Worm (Caenorhabditis elegans): ENCODE data around the gene srz-79.

Gene srz-79

DNA sequence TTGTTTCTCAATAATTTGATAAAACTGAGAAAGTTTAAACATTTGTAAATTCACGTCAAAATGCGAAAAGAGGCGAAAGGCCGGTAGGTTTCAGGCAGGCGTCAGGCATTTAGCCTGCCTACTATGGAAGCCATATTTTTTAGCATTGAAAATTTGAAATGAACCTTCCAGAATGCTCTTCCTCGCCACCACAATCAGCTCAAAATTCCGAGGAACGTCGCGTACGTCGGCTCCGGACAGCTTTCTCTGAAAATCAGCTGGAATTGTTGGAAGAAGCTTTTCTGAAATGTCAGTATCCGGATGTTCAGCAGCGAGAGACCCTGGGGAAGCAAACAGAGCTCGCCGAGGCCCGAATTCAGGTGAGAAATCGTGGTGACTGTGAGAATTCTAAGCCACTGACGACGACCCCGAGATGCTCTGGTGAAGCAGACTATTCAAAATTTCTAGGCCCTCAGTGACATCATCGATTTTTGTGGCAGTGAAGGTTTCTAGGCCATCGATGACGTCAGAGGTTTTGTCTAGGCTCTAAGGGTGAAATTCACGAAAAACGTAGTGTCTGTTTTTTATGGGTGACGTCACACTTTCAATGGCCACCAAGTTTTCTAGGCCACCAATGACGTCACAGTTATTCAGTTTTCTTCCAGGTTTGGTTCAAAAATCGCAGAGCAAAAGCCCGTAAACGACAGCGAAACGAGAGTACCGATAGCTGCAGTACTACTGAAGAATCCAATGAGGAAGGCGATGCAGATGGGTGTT lies 8.7 kb downstream of the srz-79 start:
- TF ChIP-seq unc-62 (GFP tag; optimal IDR thresholded peaks at IDR 0.05 in 1 of 2) (peak in 1 of 2 experiments; percentile 80), unc-62 (tag; optimal IDR thresholded peaks at IDR 0.05) (no peak), set-16 (GFP tag; IDR thresholded peaks at IDR 0.05) (0 out of 2 replicates have a peak, but pooled peaks have one; percentile 9), Y5F2A.4 (GFP tag; optimal IDR thresholded peaks at IDR 0.05) (no peak), aha-1 (tag) (peak; percentile 90)

DNA sequence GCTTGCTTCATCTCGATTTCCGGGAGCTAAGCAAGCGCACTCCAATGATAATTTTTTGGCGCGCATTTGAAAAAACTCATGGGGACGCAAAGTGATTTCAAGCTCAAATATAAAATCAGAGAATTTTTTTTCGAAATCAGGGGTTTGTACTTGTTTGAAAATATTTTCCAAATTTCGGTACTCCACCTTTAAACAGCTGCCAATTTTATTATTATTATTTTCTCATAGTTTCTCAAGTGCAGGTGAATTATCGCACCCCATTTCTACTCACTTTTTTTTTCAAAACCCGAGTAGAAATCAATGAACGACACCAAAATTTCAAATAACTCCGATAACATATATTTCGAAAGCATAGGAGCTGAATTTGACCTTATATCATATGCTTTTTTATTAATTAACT lies 10.7 kb downstream of the srz-79 start, which contains the start of gene srz-83:
Gene srz-83 (plus strand): TSS at position 301 of the 400 bp plus-strand sequence.
- TF ChIP-seq arid-1 (GFP tag; conservative IDR thresholded peaks at IDR 0.05) (no peak), nhr-6 (tag; optimal IDR thresholded peaks at IDR 0.05) (no peak), R02D3.7 (tag; optimal IDR thresholded peaks at IDR 0.05) (no peak), aha-1 (tag) (no peak), ztf-11 (tag; optimal IDR thresholded peaks at IDR 0.05) (no peak), ZK337.2 (GFP tag; IDR thresholded peaks at IDR 0.05) (no peak), nhr-11 (tag; optimal IDR thresholded peaks at IDR 0.05) (no peak)

DNA sequence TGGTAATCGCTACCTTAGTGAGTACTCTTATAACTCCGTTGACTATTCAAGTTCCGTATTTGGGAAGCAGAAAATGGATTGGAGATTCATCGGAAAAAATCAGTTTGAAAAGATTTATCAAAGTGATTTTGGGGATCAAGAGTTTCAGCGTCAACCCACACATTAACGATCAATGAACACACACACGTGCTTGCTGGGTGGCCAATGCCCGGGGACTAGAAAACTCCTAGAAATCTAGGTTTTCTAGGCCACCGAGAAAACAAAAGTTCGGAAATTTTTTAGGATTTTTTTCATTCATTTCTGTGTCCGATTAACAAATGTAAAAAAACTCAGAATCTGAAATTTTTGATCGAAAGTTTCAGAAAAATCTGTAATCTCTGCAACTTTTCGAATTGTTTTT lies 12.5 kb downstream of the srz-79 start:
- TF ChIP-seq ZK337.2 (GFP tag; IDR thresholded peaks at IDR 0.05) = no peak
- peak; percentile 29; the same call in 1 of the 2 replicates for TF ChIP-seq lin-38 (GFP tag; IDR thresholded peaks at IDR 0.05)
- TF ChIP-seq php-3 (GFP tag; IDR thresholded peaks at IDR 0.05) = no peak
- peak; percentile 2 for TF ChIP-seq dve-1 (tag; optimal IDR thresholded peaks at IDR 0.05; ENCODE audit: insufficient read depth)
- peak; percentile 67 for TF ChIP-seq mes-2 (tag; optimal IDR thresholded peaks at IDR 0.05; ENCODE audit: poor library complexity, severe bottlenecking)
- no peak for TF ChIP-seq aly-2 (tag; optimal IDR thresholded peaks at IDR 0.05)
- TF ChIP-seq Y48G9A.11 (GFP tag; IDR thresholded peaks at IDR 0.05) = peak; percentile 32; the same call in 1 of the 2 replicates
- TF ChIP-seq ama-1 (optimal IDR thresholded peaks at IDR 0.05) = peak; percentile 2
- peak; percentile 42 for TF ChIP-seq mxl-3 (GFP tag; optimal IDR thresholded peaks at IDR 0.05)
- TF ChIP-seq F49E8.2 (tag; optimal IDR thresholded peaks at IDR 0.05; ENCODE audit: borderline replicate concordance) = no peak
- TF ChIP-seq unc-62 (GFP tag; optimal IDR thresholded peaks at IDR 0.05 in 1 of 2) = peak in 1 of 2 experiments; percentile 30
- no peak for TF ChIP-seq unc-62 (tag; optimal IDR thresholded peaks at IDR 0.05)
- TF ChIP-seq hif-1 (tag; optimal IDR thresholded peaks at IDR 0.05) = peak in 1 of 2 experiments; percentile 11
- TF ChIP-seq attf-4 (tag; optimal IDR thresholded peaks at IDR 0.05) = no peak
- TF ChIP-seq Y105C5A.15 (GFP tag; IDR thresholded peaks at IDR 0.05) = 0 out of 2 replicates have a peak, but pooled peaks have one; percentile 33
- no peak for TF ChIP-seq zag-1 (tag; optimal IDR thresholded peaks at IDR 0.05)

- TF ChIP-seq nhr-11 (tag; optimal IDR thresholded peaks at IDR 0.05) (no peak), nhr-42 (GFP tag; IDR thresholded peaks at IDR 0.05) (no peak), mxl-3 (GFP tag; optimal IDR thresholded peaks at IDR 0.05) (no peak), zip-11 (GFP tag; IDR thresholded peaks at IDR 0.05) (no peak), ama-1 (optimal IDR thresholded peaks at IDR 0.05) (no peak), madf-5 (GFP tag; IDR thresholded peaks at IDR 0.05) (no peak), lin-15B (tag; optimal IDR thresholded peaks at IDR 0.05) (no peak), nhr-48 (tag; optimal IDR thresholded peaks at IDR 0.05) (no peak)
Measured at ce11 chrIV:3509477-3510063, 16.2 kb downstream of the srz-79 start, which contains the start of gene ced-10. Gene ced-10 (minus strand): TSS chrIV:3509527.

DNA sequence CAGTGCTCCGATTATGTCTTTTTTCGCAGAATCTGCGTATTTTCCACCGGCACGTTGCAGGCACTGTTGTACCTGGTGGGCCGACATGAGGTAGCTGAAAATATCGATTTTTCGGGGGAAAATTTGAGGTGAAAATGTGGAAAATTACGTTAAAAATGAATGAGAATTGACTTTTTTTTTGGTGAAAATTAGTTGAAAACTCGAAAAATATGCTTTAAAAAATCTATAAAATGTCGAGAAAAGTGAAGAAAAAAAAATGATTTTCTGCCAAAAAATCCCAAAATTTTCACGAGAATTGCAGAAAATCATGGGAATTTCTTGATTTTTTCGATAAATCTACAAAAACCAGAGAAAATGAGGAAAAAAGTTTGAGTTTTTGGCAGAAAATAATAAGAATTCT lies 21.1 kb downstream of the srz-79 start, which contains the start of gene tsg-101:
Gene tsg-101 (minus strand): TSS at position 101 of the 400 bp plus-strand sequence.
- no peak for TF ChIP-seq F37D6.2 (tag; optimal IDR thresholded peaks at IDR 0.05)
- no peak for TF ChIP-seq nhr-11 (tag; optimal IDR thresholded peaks at IDR 0.05)
- no peak for TF ChIP-seq ceh-20 (GFP tag; IDR thresholded peaks at IDR 0.05)
- TF ChIP-seq dve-1 (tag; optimal IDR thresholded peaks at IDR 0.05; ENCODE audit: insufficient read depth) = no peak
- TF ChIP-seq aha-1 (tag) = peak; percentile 48

All from whole organism, L4 larva.